Worm (Caenorhabditis elegans): ENCODE measurements around the gene ets-9.

ets-9 gene

ce11 chrX:4279294-4279782 is at the start of gene ets-9, which contains the start of gene twk-28:
Gene ets-9 (plus strand): TSS chrX:4279703.
Gene twk-28 (minus strand): TSS chrX:4279344.
- TF ChIP-seq flt-1 (GFP tag; IDR thresholded peaks at IDR 0.05) (no peak), ama-1 (optimal IDR thresholded peaks at IDR 0.05) (no peak), hmbx-1 (tag; optimal IDR thresholded peaks at IDR 0.05) (no peak), ceh-36 (tag; optimal IDR thresholded peaks at IDR 0.05) (no peak), hnd-1 (tag; optimal IDR thresholded peaks at IDR 0.05) (no peak), B0310.2 (tag; optimal IDR thresholded peaks at IDR 0.05) (no peak), scrt-1 (GFP tag; IDR thresholded peaks at IDR 0.05) (no peak), tbx-11 (GFP tag; IDR thresholded peaks at IDR 0.05) (no peak), aly-1 (tag; optimal IDR thresholded peaks at IDR 0.05) (no peak), tra-4 (tag; optimal IDR thresholded peaks at IDR 0.05) (no peak), ceh-13 (GFP tag; optimal IDR thresholded peaks at IDR 0.05) (no peak)

ce11 chrX:4235752-4236151 is 43.8 kb upstream of the ets-9 start, which contains the start of gene rab-37:
Gene rab-37 (minus strand): TSS chrX:4235852.
- TF ChIP-seq flt-1 (GFP tag; IDR thresholded peaks at IDR 0.05) = no peak
- no peak for TF ChIP-seq hmbx-1 (tag; optimal IDR thresholded peaks at IDR 0.05)
- TF ChIP-seq tra-4 (tag; optimal IDR thresholded peaks at IDR 0.05) = no peak
- TF ChIP-seq ets-7 (tag; optimal IDR thresholded peaks at IDR 0.05) = no peak
- no peak for TF ChIP-seq hnd-1 (tag; optimal IDR thresholded peaks at IDR 0.05)
- no peak for TF ChIP-seq B0310.2 (tag; optimal IDR thresholded peaks at IDR 0.05)
- TF ChIP-seq aly-1 (tag; optimal IDR thresholded peaks at IDR 0.05) = no peak
- no peak for TF ChIP-seq hmg-4 (GFP tag; optimal IDR thresholded peaks at IDR 0.05)

- TF ChIP-seq ama-1 (optimal IDR thresholded peaks at IDR 0.05) = no peak
- no peak for TF ChIP-seq ceh-36 (tag; optimal IDR thresholded peaks at IDR 0.05)
- no peak for TF ChIP-seq ceh-13 (GFP tag; optimal IDR thresholded peaks at IDR 0.05)
- no peak for TF ChIP-seq hnd-1 (tag; optimal IDR thresholded peaks at IDR 0.05)
- no peak for TF ChIP-seq tbx-11 (GFP tag; IDR thresholded peaks at IDR 0.05)
- TF ChIP-seq ets-7 (tag; optimal IDR thresholded peaks at IDR 0.05) = no peak
- TF ChIP-seq aly-1 (tag; optimal IDR thresholded peaks at IDR 0.05) = no peak
- no peak for TF ChIP-seq pes-1 (GFP tag; IDR thresholded peaks at IDR 0.05)
- no peak for TF ChIP-seq tbx-37 (GFP tag; conservative IDR thresholded peaks at IDR 0.05)
- no peak for TF ChIP-seq hmbx-1 (tag; optimal IDR thresholded peaks at IDR 0.05)
- TF ChIP-seq hmg-4 (GFP tag; optimal IDR thresholded peaks at IDR 0.05) = no peak
- no peak for TF ChIP-seq flt-1 (GFP tag; IDR thresholded peaks at IDR 0.05)
- TF ChIP-seq sea-1 (GFP tag; conservative IDR thresholded peaks at IDR 0.05) = no peak
Measured at ce11 chrX:4238971-4239370, 40.5 kb upstream of the ets-9 start.

DNA sequence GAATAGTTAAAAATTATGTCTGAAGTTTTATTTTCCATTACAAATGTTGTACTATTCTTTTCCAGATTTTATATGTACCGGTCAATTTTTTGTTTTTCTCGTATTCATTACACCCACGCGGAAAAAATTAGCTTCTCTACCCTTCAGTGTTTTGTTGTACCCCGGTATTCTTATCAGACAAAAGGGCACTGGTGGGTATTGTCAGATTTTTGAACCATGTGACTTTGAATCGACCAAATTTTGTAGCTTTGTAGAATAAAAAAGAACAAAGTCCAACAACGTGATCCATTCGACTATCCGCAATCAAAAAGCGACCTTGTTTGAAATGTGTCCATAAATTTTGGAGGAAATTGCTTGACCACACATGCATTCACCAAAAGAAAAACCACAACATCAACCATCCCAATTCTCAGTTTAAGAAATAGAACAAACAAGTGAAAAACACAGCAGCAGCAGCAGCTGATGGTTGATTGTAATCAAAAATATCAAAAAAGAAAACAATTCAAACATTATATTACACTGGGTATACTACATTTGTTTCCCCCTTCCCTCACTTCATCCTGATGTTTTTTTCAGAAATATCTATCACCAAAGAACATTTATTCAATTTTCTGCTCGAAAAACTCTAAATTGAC is 34.9 kb upstream of the ets-9 start:
- TF ChIP-seq tra-4 (tag; optimal IDR thresholded peaks at IDR 0.05) (no peak), hnd-1 (tag; optimal IDR thresholded peaks at IDR 0.05) (no peak), B0310.2 (tag; optimal IDR thresholded peaks at IDR 0.05) (no peak), aly-1 (tag; optimal IDR thresholded peaks at IDR 0.05) (no peak), flt-1 (GFP tag; IDR thresholded peaks at IDR 0.05) (no peak), hmg-4 (GFP tag; optimal IDR thresholded peaks at IDR 0.05) (no peak), pes-1 (GFP tag; IDR thresholded peaks at IDR 0.05) (no peak), ceh-36 (tag; optimal IDR thresholded peaks at IDR 0.05) (no peak), tbx-11 (GFP tag; IDR thresholded peaks at IDR 0.05) (no peak), tbx-37 (GFP tag; conservative IDR thresholded peaks at IDR 0.05) (no peak), ama-1 (optimal IDR thresholded peaks at IDR 0.05) (no peak), ets-7 (tag; optimal IDR thresholded peaks at IDR 0.05) (no peak), F13C5.2 (tag; optimal IDR thresholded peaks at IDR 0.05) (no peak), hmbx-1 (tag; optimal IDR thresholded peaks at IDR 0.05) (no peak)

ce11 chrX:4245124-4245523 is 34.4 kb upstream of the ets-9 start:
- TF ChIP-seq aly-1 (tag; optimal IDR thresholded peaks at IDR 0.05) (no peak), pes-1 (GFP tag; IDR thresholded peaks at IDR 0.05) (no peak), ama-1 (optimal IDR thresholded peaks at IDR 0.05) (no peak), sea-1 (GFP tag; conservative IDR thresholded peaks at IDR 0.05) (no peak), hmg-4 (GFP tag; optimal IDR thresholded peaks at IDR 0.05) (no peak), tbx-37 (GFP tag; conservative IDR thresholded peaks at IDR 0.05) (no peak), flt-1 (GFP tag; IDR thresholded peaks at IDR 0.05) (no peak)

ce11 chrX:4246237-4246697 is 33.2 kb upstream of the ets-9 start:
- TF ChIP-seq tbx-37 (GFP tag; conservative IDR thresholded peaks at IDR 0.05) = no peak
- no peak for TF ChIP-seq tra-4 (tag; optimal IDR thresholded peaks at IDR 0.05)
- TF ChIP-seq aly-1 (tag; optimal IDR thresholded peaks at IDR 0.05) = no peak
- TF ChIP-seq hmbx-1 (tag; optimal IDR thresholded peaks at IDR 0.05) = no peak
- no peak for TF ChIP-seq sea-1 (GFP tag; conservative IDR thresholded peaks at IDR 0.05)
- TF ChIP-seq ceh-13 (GFP tag; optimal IDR thresholded peaks at IDR 0.05) = no peak
- no peak for TF ChIP-seq tbx-11 (GFP tag; IDR thresholded peaks at IDR 0.05)
- no peak for TF ChIP-seq pes-1 (GFP tag; IDR thresholded peaks at IDR 0.05)

ce11 chrX:4246867-4247591 is 32.5 kb upstream of the ets-9 start, which contains the start of gene F48D6.4:
Gene F48D6.4 (minus strand): TSS chrX:4247212.
- TF ChIP-seq B0310.2 (tag; optimal IDR thresholded peaks at IDR 0.05) (no peak), sea-1 (GFP tag; conservative IDR thresholded peaks at IDR 0.05) (no peak), ama-1 (optimal IDR thresholded peaks at IDR 0.05) (no peak), ets-7 (tag; optimal IDR thresholded peaks at IDR 0.05) (no peak), hmg-4 (GFP tag; optimal IDR thresholded peaks at IDR 0.05) (no peak), tbx-11 (GFP tag; IDR thresholded peaks at IDR 0.05) (no peak), aly-1 (tag; optimal IDR thresholded peaks at IDR 0.05) (no peak), ceh-13 (GFP tag; optimal IDR thresholded peaks at IDR 0.05) (no peak), flt-1 (GFP tag; IDR thresholded peaks at IDR 0.05) (no peak), hmbx-1 (tag; optimal IDR thresholded peaks at IDR 0.05) (no peak), ceh-36 (tag; optimal IDR thresholded peaks at IDR 0.05) (no peak)
